Fruit fly (Drosophila melanogaster) S2 (cell line): ENCODE measurements around the gene CG32855.

Experiments
- CG8478 ChIP-seq: fragments of >200 bp; optimal IDR thresholded peaks from 2 replicates; lab custom pipeline; 2018
- CTCF ChIP-seq, 2 experiments: fragments of >200 bp; optimal IDR thresholded peaks; 2 replicates each; lab custom pipeline; 2018

Gene CG32855

dm6 chr3R:16080942-16081589 lies at the start of gene CG32855:
CG32855 (minus strand) TSS chr3R:16080992.
- TF ChIP-seq CG8478 (lab: Kevin White, UChicago) (no peak), CTCF (optimal IDR thresholded peaks at IDR 0.05; lab: Kevin White, UChicago) (no peak)

dm6 chr3R:16128471-16128870 lies 47.7 kb upstream of the CG32855 start:
- TF ChIP-seq CG8478 (lab: Kevin White, UChicago) (no peak), CTCF (optimal IDR thresholded peaks at IDR 0.05; lab: Kevin White, UChicago) (no peak)

- TF ChIP-seq CTCF (optimal IDR thresholded peaks at IDR 0.05; lab: Kevin White, UChicago): no peak
- no peak for TF ChIP-seq CG8478 (lab: Kevin White, UChicago)
These were observed 38.6 kb upstream of the CG32855 start for dm6 chr3R:16119441-16119840.

dm6 chr3R:16117359-16117758 lies 36.6 kb upstream of the CG32855 start:
- no peak for TF ChIP-seq CG8478 (lab: Kevin White, UChicago)
- TF ChIP-seq CTCF (optimal IDR thresholded peaks at IDR 0.05; lab: Kevin White, UChicago): no peak

dm6 chr3R:16115861-16116260 lies 35.1 kb upstream of the CG32855 start, which contains the start of gene Sb:
Sb (plus strand) TSS chr3R:16116161.
- TF ChIP-seq CTCF (optimal IDR thresholded peaks at IDR 0.05; lab: Kevin White, UChicago) (no peak), CG8478 (lab: Kevin White, UChicago) (no peak)

dm6 chr3R:16113124-16113523 lies 32.3 kb upstream of the CG32855 start:
- TF ChIP-seq CG8478 (lab: Kevin White, UChicago): no peak
- no peak for TF ChIP-seq CTCF (optimal IDR thresholded peaks at IDR 0.05; lab: Kevin White, UChicago)

dm6 chr3R:16105813-16106480 lies 25.2 kb upstream of the CG32855 start:
- TF ChIP-seq CG8478 (lab: Kevin White, UChicago) (no peak), CTCF (optimal IDR thresholded peaks at IDR 0.05; lab: Kevin White, UChicago) (no peak)

dm6 chr3R:16099268-16100240 lies 18.8 kb upstream of the CG32855 start:
- TF ChIP-seq CG8478 (lab: Kevin White, UChicago) (peak; percentile 78), CTCF (optimal IDR thresholded peaks at IDR 0.05; lab: Kevin White, UChicago) (no peak)

- peak in 1 of 2 experiments; percentile 40 for TF ChIP-seq CTCF (optimal IDR thresholded peaks at IDR 0.05; lab: Kevin White, UChicago)
- no peak for TF ChIP-seq CG8478 (lab: Kevin White, UChicago)
These were observed 17.8 kb upstream of the CG32855 start, which contains the start of the genes Mhcl and Akt for dm6 chr3R:16098333-16099267. Mhcl (minus strand) TSS chr3R:16098761. Akt (plus strand) TSS chr3R:16099228.

- no peak for TF ChIP-seq CTCF (optimal IDR thresholded peaks at IDR 0.05; lab: Kevin White, UChicago)
- no peak for TF ChIP-seq CG8478 (lab: Kevin White, UChicago)
These were observed 17.0 kb upstream of the CG32855 start for dm6 chr3R:16097661-16098329.

- TF ChIP-seq CG8478 (lab: Kevin White, UChicago): no peak
- TF ChIP-seq CTCF (optimal IDR thresholded peaks at IDR 0.05; lab: Kevin White, UChicago): no peak
These were observed 14.1 kb upstream of the CG32855 start for dm6 chr3R:16094918-16095317.

dm6 chr3R:16094011-16094729 lies 13.4 kb upstream of the CG32855 start:
- no peak for TF ChIP-seq CTCF (optimal IDR thresholded peaks at IDR 0.05; lab: Kevin White, UChicago)
- no peak for TF ChIP-seq CG8478 (lab: Kevin White, UChicago)
